Fruit fly (Drosophila melanogaster) whole organism, embryonic: Measurements from ENCODE around the gene CG31883.

Experiments used
- Asciz ChIP-seq: fragments of 200-800 bp; sonication (Bioruptor generic); optimal IDR thresholded peaks from 2 replicates; lab custom pipeline; 2017; ENCODE audit warnings: missing biosample characterization, mild to moderate bottlenecking, missing genetic modification characterization, missing genetic modification reagents
- B-H1 ChIP-seq: fragments of 200-800 bp; sonication (Bioruptor generic); IDR thresholded peaks from 3 replicates; pipeline ENCODE4 v1.3.6; 2022; ENCODE audit warnings: missing biosample characterization, missing genetic modification characterization
- CG10267 ChIP-seq: fragments of 200-800 bp; sonication (Bioruptor generic); optimal IDR thresholded peaks from 2 replicates; lab custom pipeline; 2018; ENCODE audit warnings: missing biosample characterization, mild to moderate bottlenecking, missing genetic modification characterization, moderate library complexity
- CG10654 ChIP-seq: fragments of 200-800 bp; sonication (Bioruptor generic); optimal IDR thresholded peaks from 2 replicates; lab custom pipeline; 2016; ENCODE audit warnings: missing biosample characterization, missing genetic modification characterization
- CG11247 ChIP-seq: fragments of 200-800 bp; sonication (Bioruptor generic); IDR thresholded peaks from 2 replicates; pipeline ENCODE4 v1.3.6; 2022; ENCODE audit warnings: missing biosample characterization, missing genetic modification characterization
- CG11504 ChIP-seq: fragments of 200-800 bp; sonication (Bioruptor generic); optimal IDR thresholded peaks from 3 replicates; lab custom pipeline; 2019; ENCODE audit warnings: missing biosample characterization, mild to moderate bottlenecking, missing genetic modification characterization, moderate library complexity
- CG14710 ChIP-seq: fragments of 200-800 bp; sonication (Bioruptor generic); optimal IDR thresholded peaks from 3 replicates; lab custom pipeline; 2019; ENCODE audit warnings: missing biosample characterization, mild to moderate bottlenecking, missing genetic modification characterization, moderate library complexity
- CG15269 ChIP-seq: fragments of 200-800 bp; sonication (Bioruptor generic); optimal IDR thresholded peaks from 2 replicates; lab custom pipeline; 2018; ENCODE audit warnings: missing biosample characterization, mild to moderate bottlenecking, missing genetic modification characterization, moderate library complexity
- CG15479 ChIP-seq: fragments of 200-800 bp; sonication (Bioruptor generic); optimal IDR thresholded peaks from 3 replicates; lab custom pipeline; 2019; ENCODE audit warnings: missing biosample characterization, mild to moderate bottlenecking, missing genetic modification characterization, moderate library complexity
- CG15601 ChIP-seq: fragments of 200-800 bp; sonication (Bioruptor generic); optimal IDR thresholded peaks from 3 replicates; lab custom pipeline; 2019; ENCODE audit warnings: missing biosample characterization, mild to moderate bottlenecking, missing genetic modification characterization, moderate library complexity
- CG17186 ChIP-seq: fragments of 200-800 bp; sonication (Bioruptor generic); optimal IDR thresholded peaks from 3 replicates; lab custom pipeline; 2017; ENCODE audit warnings: missing biosample characterization, missing genetic modification reagents, missing genetic modification characterization
- CG17359 ChIP-seq: fragments of 200-800 bp; sonication (Bioruptor generic); optimal IDR thresholded peaks from 3 replicates; lab custom pipeline; 2018; ENCODE audit warnings: missing biosample characterization, mild to moderate bottlenecking, missing genetic modification characterization, moderate library complexity
- CG17829 ChIP-seq: fragments of 200-800 bp; optimal IDR thresholded peaks from 2 replicates; lab custom pipeline; 2019; ENCODE audit warnings: missing biosample characterization, mild to moderate bottlenecking, missing genetic modification characterization, moderate library complexity
- CG31224 ChIP-seq: fragments of 200-800 bp; sonication (Bioruptor generic); IDR thresholded peaks from 2 replicates; pipeline ENCODE4 v1.3.6; 2022; ENCODE audit warnings: missing biosample characterization, missing genetic modification characterization
- CG42726 ChIP-seq: fragments of 200-800 bp; sonication (Bioruptor generic); IDR thresholded peaks from 2 replicates; pipeline ENCODE4 v1.3.6; 2022; ENCODE audit warnings: missing biosample characterization, missing genetic modification characterization; ENCODE audit not compliant: partially characterized antibody
- CG4424 ChIP-seq: fragments of 200-800 bp; sonication (Bioruptor generic); optimal IDR thresholded peaks from 3 replicates; lab custom pipeline; 2016; ENCODE audit warnings: missing biosample characterization, missing genetic modification characterization
- CG4820 ChIP-seq: fragments of 200-800 bp; sonication (Bioruptor generic); optimal IDR thresholded peaks from 3 replicates; lab custom pipeline; 2016; ENCODE audit warnings: missing biosample characterization, missing genetic modification characterization
- CG6689 ChIP-seq: fragments of 200-800 bp; sonication (Bioruptor generic); IDR thresholded peaks from 2 replicates; pipeline ENCODE4 v1.3.6; 2022; ENCODE audit warnings: missing biosample characterization, missing genetic modification characterization
- CTCF ChIP-seq: fragments of 200-800 bp; sonication (Bioruptor generic); optimal IDR thresholded peaks from 2 replicates; lab custom pipeline; 2017; ENCODE audit warnings: missing biosample characterization, mild to moderate bottlenecking, missing genetic modification characterization, moderate library complexity
- D ChIP-seq, 2 experiments: fragments of 200-800 bp in 1 of 2; fragments of >200 bp in 1 of 2; sonication (Bioruptor generic) in 1 of 2; optimal IDR thresholded peaks; 2 replicates in 1 of 2; 3 replicates in 1 of 2; lab custom pipeline; 2017; ENCODE audit warnings: mild to moderate bottlenecking in 1 of 2, missing biosample characterization in 1 of 2, missing genetic modification characterization in 1 of 2, missing genetic modification reagents in 1 of 2
- Doc2 ChIP-seq: fragments of 200-800 bp; sonication (Bioruptor generic); IDR thresholded peaks from 2 replicates; pipeline ENCODE4 v1.3.6; 2022; ENCODE audit warnings: missing biosample characterization, missing genetic modification characterization
- HHEX ChIP-seq: fragments of 200-800 bp; sonication (Bioruptor generic); optimal IDR thresholded peaks from 3 replicates; lab custom pipeline; 2017; ENCODE audit warnings: missing biosample characterization, mild to moderate bottlenecking, missing genetic modification characterization, missing genetic modification reagents
- Hr51 ChIP-seq, 2 experiments: fragments of 200-800 bp; sonication (Bioruptor generic); optimal IDR thresholded peaks; 2 replicates in 1 of 2; 3 replicates in 1 of 2; lab custom pipeline; 2016 to 2018; ENCODE audit warnings: missing biosample characterization in 2 of 2, missing genetic modification characterization in 2 of 2, mild to moderate bottlenecking in 1 of 2, moderate library complexity in 1 of 2
- MTF-1 ChIP-seq: fragments of 200-800 bp; sonication (Bioruptor generic); optimal IDR thresholded peaks from 2 replicates; lab custom pipeline; 2018; ENCODE audit warnings: missing biosample characterization, mild to moderate bottlenecking, missing genetic modification characterization, borderline replicate concordance
- Oli ChIP-seq: fragments of 200-800 bp; sonication (Bioruptor generic); optimal IDR thresholded peaks from 2 replicates; lab custom pipeline; 2018; ENCODE audit warnings: missing biosample characterization, mild to moderate bottlenecking, missing genetic modification characterization, moderate library complexity
- Sox100B ChIP-seq: fragments of 200-800 bp; sonication (Bioruptor generic); optimal IDR thresholded peaks from 3 replicates; lab custom pipeline; 2018; ENCODE audit warnings: missing biosample characterization, mild to moderate bottlenecking, missing genetic modification characterization
- Trl ChIP-seq, 3 experiments: fragments of >200 bp in 2 of 3; fragments of 200-800 bp in 1 of 3; sonication (Bioruptor generic) in 1 of 3; optimal IDR thresholded peaks; 2 replicates in 1 of 3; 3 replicates in 2 of 3; lab custom pipeline; 2016 to 2017; ENCODE audit warnings: missing biosample characterization in 1 of 3, missing genetic modification characterization in 1 of 3
- Xrp1 ChIP-seq: fragments of 200-800 bp; sonication (Bioruptor generic); IDR thresholded peaks from 2 replicates; pipeline ENCODE4 v1.3.6; 2022; ENCODE audit warnings: missing biosample characterization, missing genetic modification characterization
- az2 ChIP-seq: fragments of 200-800 bp; sonication (Bioruptor generic); optimal IDR thresholded peaks from 3 replicates; lab custom pipeline; 2016; ENCODE audit warnings: missing biosample characterization, missing genetic modification characterization
- cas ChIP-seq: fragments of 200-800 bp; sonication (Bioruptor generic); IDR thresholded peaks from 2 replicates; pipeline ENCODE4 v1.3.6; 2022; ENCODE audit warnings: missing biosample characterization, missing genetic modification characterization
- crol ChIP-seq: fragments of 200-800 bp; sonication (Bioruptor generic); IDR thresholded peaks from 2 replicates; pipeline ENCODE4 v1.3.6; 2022; ENCODE audit warnings: missing biosample characterization, missing genetic modification characterization
- cwo ChIP-seq: fragments of 200-800 bp; sonication (Bioruptor generic); optimal IDR thresholded peaks from 3 replicates; lab custom pipeline; 2017; ENCODE audit warnings: missing biosample characterization, missing genetic modification characterization, mild to moderate bottlenecking, moderate library complexity, missing genetic modification reagents
- dmrt99B ChIP-seq: fragments of 200-800 bp; sonication (Bioruptor generic); optimal IDR thresholded peaks from 2 replicates; lab custom pipeline; 2018; ENCODE audit warnings: missing biosample characterization, mild to moderate bottlenecking, missing genetic modification characterization, moderate library complexity
- fd3F ChIP-seq: fragments of 200-800 bp; sonication (Bioruptor generic); optimal IDR thresholded peaks from 2 replicates; lab custom pipeline; 2018; ENCODE audit warnings: missing biosample characterization, mild to moderate bottlenecking, missing genetic modification characterization, moderate library complexity
- fd96Cb ChIP-seq: fragments of 200-800 bp; sonication (Bioruptor generic); optimal IDR thresholded peaks from 2 replicates; lab custom pipeline; 2018; ENCODE audit warnings: missing biosample characterization, mild to moderate bottlenecking, missing genetic modification characterization, moderate library complexity
- grau ChIP-seq: fragments of 200-800 bp; optimal IDR thresholded peaks from 3 replicates; lab custom pipeline; 2019; ENCODE audit warnings: missing biosample characterization, mild to moderate bottlenecking, missing genetic modification characterization, moderate library complexity
- gro ChIP-seq: fragments of 200-800 bp; sonication (Bioruptor generic); optimal IDR thresholded peaks from 2 replicates; lab custom pipeline; 2016; ENCODE audit warnings: missing biosample characterization, missing genetic modification characterization
- jigr1 ChIP-seq: fragments of 200-800 bp; sonication (Bioruptor generic); IDR thresholded peaks from 3 replicates; pipeline ENCODE4 v1.3.6; 2022; ENCODE audit warnings: missing biosample characterization, missing genetic modification characterization
- lab ChIP-seq: fragments of 200-800 bp; sonication (Bioruptor generic); optimal IDR thresholded peaks from 3 replicates; lab custom pipeline; 2017; ENCODE audit warnings: missing biosample characterization, missing genetic modification characterization, mild to moderate bottlenecking, moderate library complexity, missing genetic modification reagents
- maf-S ChIP-seq: fragments of 200-800 bp; sonication (Bioruptor generic); optimal IDR thresholded peaks from 2 replicates; lab custom pipeline; 2016; ENCODE audit warnings: missing biosample characterization, missing genetic modification characterization
- nmo ChIP-seq: fragments of 200-800 bp; sonication (Bioruptor generic); optimal IDR thresholded peaks from 2 replicates; lab custom pipeline; 2018; ENCODE audit warnings: missing biosample characterization, mild to moderate bottlenecking, missing genetic modification characterization, moderate library complexity
- oc ChIP-seq: fragments of 200-800 bp; sonication (Bioruptor generic); optimal IDR thresholded peaks from 2 replicates; lab custom pipeline; 2018; ENCODE audit warnings: missing biosample characterization, mild to moderate bottlenecking, missing genetic modification characterization, moderate library complexity
- onecut ChIP-seq: fragments of 200-800 bp; sonication (Bioruptor generic); IDR thresholded peaks from 2 replicates; pipeline ENCODE4 v1.3.6; 2022; ENCODE audit warnings: missing biosample characterization, missing genetic modification characterization
- sens ChIP-seq: fragments of 200-800 bp; sonication (Bioruptor generic); peaks from one replicate; lab custom pipeline; 2016; ENCODE audit warnings: missing biosample characterization, missing genetic modification characterization
- unpg ChIP-seq: fragments of 200-800 bp; sonication (Bioruptor generic); optimal IDR thresholded peaks from 3 replicates; lab custom pipeline; 2018; ENCODE audit warnings: missing biosample characterization, mild to moderate bottlenecking, missing genetic modification characterization, moderate library complexity
- vvl ChIP-seq: fragments of 200-800 bp; sonication (Bioruptor generic); IDR thresholded peaks from 2 replicates; pipeline ENCODE4 v1.3.6; 2022; ENCODE audit warnings: missing biosample characterization, missing genetic modification characterization

CG31883 gene

dm6 chr2L:9505372-9506103, 22.8 kb upstream of the CG31883 start (continued):
- TF ChIP-seq CG10654 (GFP tag; lab: Kevin White, UChicago) (no peak), vvl (GFP tag; lab: Robert Waterston, UW) (peak; percentile 53; the same call in 1 of the 2 replicates), Oli (tag; lab: Kevin White, UChicago) (peak; percentile 29), CG4820 (GFP tag; lab: Kevin White, UChicago) (peak; percentile 6), Hr51 (GFP tag; optimal IDR thresholded peaks at IDR 0.05; lab: Kevin White, UChicago) (peak in 1 of 2 experiments; percentile 29), az2 (GFP tag; lab: Kevin White, UChicago) (peak; percentile 25), CG17186 (GFP tag; lab: Kevin White, UChicago) (no peak), HHEX (GFP tag; lab: Kevin White, UChicago) (peak; percentile 26), CG6689 (0 out of 2 replicates have a peak, but pooled peaks have one; percentile 4), lab (GFP tag; lab: Kevin White, UChicago) (peak; percentile 30), oc (tag; lab: Kevin White, UChicago) (peak; percentile 30), grau (peak; percentile 2), cwo (GFP tag; lab: Kevin White, UChicago) (peak; percentile 21), MTF-1 (GFP tag; lab: Kevin White, UChicago) (no peak), Doc2 (GFP tag; lab: Robert Waterston, UW) (no peak), CTCF (no peak), onecut (peak; percentile 93), nmo (peak; percentile 34), CG31224 (GFP tag; lab: Robert Waterston, UW) (peak; percentile 76), Trl (optimal IDR thresholded peaks at IDR 0.05; lab: Kevin White, UChicago) (no peak), Trl (GFP tag; optimal IDR thresholded peaks at IDR 0.05; lab: Kevin White, UChicago) (no peak), D (optimal IDR thresholded peaks at IDR 0.05; lab: Kevin White, UChicago) (no peak), D (GFP tag; optimal IDR thresholded peaks at IDR 0.05; lab: Kevin White, UChicago) (peak; percentile 22), CG15601 (tag; lab: Kevin White, UChicago) (peak; percentile 22), CG4424 (peak; percentile 38), CG42726 (GFP tag; lab: Robert Waterston, UW) (no peak), CG11504 (tag; lab: Kevin White, UChicago) (peak; percentile 37), dmrt99B (tag; lab: Kevin White, UChicago) (peak; percentile 45), fd96Cb (tag; lab: Kevin White, UChicago) (peak; percentile 42), cas (GFP tag; lab: Robert Waterston, UW) (no peak), CG11247 (no peak), sens (GFP tag; lab: Kevin White, UChicago) (peak; percentile 57), jigr1 (GFP tag; lab: Robert Waterston, UW) (no peak), CG17829 (tag; lab: Kevin White, UChicago) (peak; percentile 10), crol (GFP tag; lab: Robert Waterston, UW) (peak; percentile 56), Sox100B (GFP tag; lab: Kevin White, UChicago) (peak; percentile 26), B-H1 (GFP tag; lab: Robert Waterston, UW) (no peak), CG15479 (GFP tag; lab: Kevin White, UChicago) (no peak), maf-S (no peak), CG15269 (tag; lab: Kevin White, UChicago) (peak; percentile 9), gro (GFP tag; lab: Kevin White, UChicago) (no peak), Asciz (GFP tag; lab: Kevin White, UChicago) (peak; percentile 54), Xrp1 (GFP tag; lab: Robert Waterston, UW) (peak; percentile 35; the same call in 1 of the 2 replicates), unpg (peak; percentile 12), CG10267 (tag; lab: Kevin White, UChicago) (no peak), CG17359 (tag; lab: Kevin White, UChicago) (peak; percentile 48), CG14710 (peak; percentile 16), fd3F (GFP tag; lab: Kevin White, UChicago) (no peak)
